Worm (Caenorhabditis elegans) whole organism, L4 larva: ENCODE measurements around the gene mec-18.
A peak's percentile ranks its signal among the peaks of the same experiment; 100 is the strongest.

Experiments used
- R02D3.7 ChIP-seq: fragments of 150-350 bp; sonication (generic microtip); optimal IDR thresholded peaks from 3 replicates; lab custom pipeline; 2014; ENCODE audit warnings: missing biosample characterization, missing genetic modification characterization
- ZK546.5 ChIP-seq, 2 experiments: sonication (generic microtip); optimal IDR thresholded peaks; 2 replicates each; lab custom pipeline; 2017; ENCODE audit warnings: missing biosample characterization in 2 of 2, missing genetic modification characterization in 2 of 2
- lin-13 ChIP-seq: fragments of 150-350 bp; optimal IDR thresholded peaks from 2 replicates; lab custom pipeline; 2014; ENCODE audit warnings: missing biosample characterization, missing genetic modification reagents, missing genetic modification characterization
- nhr-237 ChIP-seq: sonication (generic microtip); optimal IDR thresholded peaks from 2 replicates; lab custom pipeline; 2017; ENCODE audit warnings: missing biosample characterization, missing genetic modification characterization
- nhr-28 ChIP-seq: fragments of 150-350 bp; optimal IDR thresholded peaks from 2 replicates; lab custom pipeline; 2014; ENCODE audit warnings: missing biosample characterization, missing genetic modification characterization
- nhr-77 ChIP-seq: fragments of 150-350 bp; optimal IDR thresholded peaks from 2 replicates; lab custom pipeline; 2014; ENCODE audit warnings: missing biosample characterization, missing genetic modification characterization
- pha-4 ChIP-seq, 2 experiments: fragments of 150-350 bp in 1 of 2; fragments of 200-800 bp in 1 of 2; sonication (Bioruptor generic) in 1 of 2; IDR thresholded peaks in 1 of 2; optimal IDR thresholded peaks in 1 of 2; 2 replicates each; pipeline versions ENCODE4 v1.3.6 to Lab custom; 2014 to 2022; ENCODE audit warnings: missing genetic modification characterization in 2 of 2, missing genetic modification reagents in 2 of 2, missing biosample characterization in 1 of 2, missing compliant biosample characterization in 1 of 2
- skn-1 ChIP-seq: fragments of 150-350 bp; optimal IDR thresholded peaks from 2 replicates; lab custom pipeline; 2014; ENCODE audit warnings: missing biosample characterization, missing genetic modification characterization
- unc-130 ChIP-seq: sonication (generic microtip); optimal IDR thresholded peaks from 2 replicates; lab custom pipeline; 2016; ENCODE audit warnings: missing genetic modification reagents, missing genetic modification characterization, missing compliant biosample characterization
- unc-62 ChIP-seq, 3 experiments: fragments of 150-350 bp in 1 of 3; sonication (generic microtip); optimal IDR thresholded peaks in 2 of 3; peaks in 1 of 3; 1 replicate in 1 of 3; 2 replicates in 2 of 3; lab custom pipeline; 2014 to 2017; ENCODE audit warnings: missing biosample characterization in 3 of 3, missing genetic modification characterization in 3 of 3, missing genetic modification reagents in 3 of 3, missing genotype in 1 of 3

DNA sequence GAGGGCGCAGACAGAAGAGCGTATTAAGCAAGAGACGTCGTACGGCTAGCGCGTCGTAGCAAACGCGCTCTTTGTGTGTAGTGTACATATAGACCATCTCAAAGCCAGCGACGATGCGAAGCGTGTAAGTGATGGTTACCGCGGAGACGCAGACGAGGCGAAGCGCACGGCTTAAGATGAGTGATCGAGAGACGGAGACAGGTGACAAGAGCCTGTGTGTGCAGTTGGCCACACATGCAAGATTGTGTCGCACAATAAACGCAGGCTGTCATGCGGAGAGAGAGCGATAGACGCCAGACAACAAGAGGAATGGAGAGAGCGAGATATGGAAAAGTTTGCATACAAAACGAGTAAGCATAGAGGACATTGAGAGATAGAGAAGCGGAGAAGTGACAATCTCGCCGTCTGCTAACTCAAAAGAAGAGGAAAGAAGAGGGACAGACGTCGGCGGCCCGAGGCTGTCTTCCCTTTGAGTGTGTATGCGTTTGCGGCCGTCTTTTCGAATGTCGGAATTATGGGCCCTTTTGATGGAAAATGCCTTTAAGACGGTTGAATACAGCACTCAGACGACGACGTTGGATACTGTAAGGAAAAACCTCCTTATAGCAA is 51.1 kb downstream of the mec-18 start:
- peak in 1 of 2 experiments; percentile 100 for TF ChIP-seq unc-62 (GFP tag; optimal IDR thresholded peaks at IDR 0.05 in 1 of 2; lab: Kevin White, UChicago)
- TF ChIP-seq unc-62 (tag; optimal IDR thresholded peaks at IDR 0.05; lab: Kevin White, UChicago) = no peak
- TF ChIP-seq nhr-28 = peak; percentile 77
- no peak for TF ChIP-seq nhr-237 (tag; lab: Kevin White, UChicago)
- peak; percentile 9 for TF ChIP-seq unc-130 (GFP tag; lab: Kevin White, UChicago)
- TF ChIP-seq nhr-77 (tag; lab: Kevin White, UChicago) = no peak
- TF ChIP-seq pha-4 (GFP tag; IDR thresholded peaks at IDR 0.05; lab: Robert Waterston, UW) = peak; percentile 86
- TF ChIP-seq pha-4 (tag; optimal IDR thresholded peaks at IDR 0.05; lab: Kevin White, UChicago) = no peak
- no peak for TF ChIP-seq ZK546.5 (tag; optimal IDR thresholded peaks at IDR 0.05; lab: Kevin White, UChicago)
- TF ChIP-seq skn-1 (tag; lab: Kevin White, UChicago) = no peak
- TF ChIP-seq R02D3.7 (tag; lab: Kevin White, UChicago) = no peak
- TF ChIP-seq lin-13 (GFP tag; lab: Kevin White, UChicago) = no peak
